Fruit fly (Drosophila melanogaster): ENCODE measurements around the gene Whamy.
A peak's percentile ranks its signal among the peaks of the same experiment; 100 is the strongest.

The Whamy gene

dm6 chr3R:9759360-9760191 lies 14.6 kb downstream of the Whamy start, which contains the start of gene Mpi (continued):
- TF ChIP-seq Dbx (GFP tag; IDR thresholded peaks at IDR 0.05) (0 out of 3 replicates have a peak, but pooled peaks have one; percentile 3), Hr3 (GFP tag; optimal IDR thresholded peaks at IDR 0.05) (peak; percentile 23), wdn (GFP tag; IDR thresholded peaks at IDR 0.05) (no peak), Chrac-16 (GFP tag; optimal IDR thresholded peaks at IDR 0.05) (peak; percentile 21), bbx (GFP tag; IDR thresholded peaks at IDR 0.05; ENCODE audit: partially characterized antibody) (peak; percentile 56; the same call in 1 of the 2 replicates), Spps (tag; optimal IDR thresholded peaks at IDR 0.05) (no peak), CG9797 (GFP tag; optimal IDR thresholded peaks at IDR 0.05) (peak; percentile 6), Xrp1 (GFP tag; IDR thresholded peaks at IDR 0.05) (peak; percentile 49; the same call in 1 of the 2 replicates), hkb (optimal IDR thresholded peaks at IDR 0.05) (no peak), hkb (GFP tag; IDR thresholded peaks at IDR 0.05) (0 out of 2 replicates have a peak, but pooled peaks have one; percentile 25), knrl (GFP tag; IDR thresholded peaks at IDR 0.05; ENCODE audit: partially characterized antibody) (peak; percentile 49; the same call in 2 of the 3 replicates), crp (GFP tag; optimal IDR thresholded peaks at IDR 0.05) (peak in 1 of 2 experiments; percentile 79), CG12071 (GFP tag; optimal IDR thresholded peaks at IDR 0.05) (no peak), CG17385 (GFP tag; optimal IDR thresholded peaks at IDR 0.05) (peak; percentile 40), sens (GFP tag) (peak; percentile 81), sr (GFP tag; IDR thresholded peaks at IDR 0.05) (0 out of 3 replicates have a peak, but pooled peaks have one; percentile 7), CrebB (tag; optimal IDR thresholded peaks at IDR 0.05) (peak; percentile 25), CG13624 (GFP tag; optimal IDR thresholded peaks at IDR 0.05) (peak; percentile 28), ind (GFP tag; optimal IDR thresholded peaks at IDR 0.05) (peak; percentile 7), Hr78 (GFP tag; optimal IDR thresholded peaks at IDR 0.05) (peak in 1 of 2 experiments; percentile 84), vvl (GFP tag; IDR thresholded peaks at IDR 0.05) (peak; percentile 53), CG9932 (GFP tag; IDR thresholded peaks at IDR 0.05) (peak; percentile 36), hbn (GFP tag; IDR thresholded peaks at IDR 0.05; ENCODE audit: partially characterized antibody) (peak; percentile 43; the same call in 1 of the 2 replicates), BEAF-32 (GFP tag; optimal IDR thresholded peaks at IDR 0.05) (peak; percentile 67), CG13424 (tag; optimal IDR thresholded peaks at IDR 0.05) (peak; percentile 49), CG15514 (GFP tag; optimal IDR thresholded peaks at IDR 0.05) (peak; percentile 43), tll (GFP tag; optimal IDR thresholded peaks at IDR 0.05) (no peak), CG13296 (GFP tag; optimal IDR thresholded peaks at IDR 0.05) (peak; percentile 29), ERR (GFP tag; optimal IDR thresholded peaks at IDR 0.05) (peak; percentile 97), pum (GFP tag; optimal IDR thresholded peaks at IDR 0.05) (no peak), CG7987 (GFP tag; optimal IDR thresholded peaks at IDR 0.05) (peak; percentile 22), CG33557 (GFP tag; optimal IDR thresholded peaks at IDR 0.05) (no peak), prd (optimal IDR thresholded peaks at IDR 0.05) (no peak), prd (GFP tag; IDR thresholded peaks at IDR 0.05) (0 out of 3 replicates have a peak, but pooled peaks have one; percentile 15), CG7745 (tag; optimal IDR thresholded peaks at IDR 0.05) (peak; percentile 1), inv (GFP tag; IDR thresholded peaks at IDR 0.05; ENCODE audit: partially characterized antibody) (peak; percentile 44), CG4617 (GFP tag; optimal IDR thresholded peaks at IDR 0.05; ENCODE audit: borderline replicate concordance) (peak; percentile 63), CG9437 (GFP tag; optimal IDR thresholded peaks at IDR 0.05) (no peak), CoRest (tag; optimal IDR thresholded peaks at IDR 0.05) (peak; percentile 40), CG2202 (tag; optimal IDR thresholded peaks at IDR 0.05) (no peak), dysf (GFP tag; IDR thresholded peaks at IDR 0.05) (peak; percentile 17; the same call in 1 of the 3 replicates), trem (tag; optimal IDR thresholded peaks at IDR 0.05) (peak; percentile 58), ftz-f1 (GFP tag; optimal IDR thresholded peaks at IDR 0.05) (peak; percentile 71), gfzf (GFP tag; optimal IDR thresholded peaks at IDR 0.05) (peak; percentile 39), fd3F (GFP tag; optimal IDR thresholded peaks at IDR 0.05) (peak; percentile 2), Fer1 (GFP tag; optimal IDR thresholded peaks at IDR 0.05) (peak; percentile 43), unc-4 (GFP tag; IDR thresholded peaks at IDR 0.05; ENCODE audit: partially characterized antibody) (peak; percentile 63)

Measured in whole organism, embryonic.